Worm (Caenorhabditis elegans) whole organism, L4 larva: ENCODE data around the gene pde-12.

Experiments
- F37D6.2 ChIP-seq: sonication (generic microtip); optimal IDR thresholded peaks from 2 replicates; lab custom pipeline; 2016; ENCODE audit warnings: mild to moderate bottlenecking, missing genetic modification characterization, missing compliant biosample characterization
- ceh-28 ChIP-seq: fragments of 150-350 bp; optimal IDR thresholded peaks from 2 replicates; lab custom pipeline; 2014; ENCODE audit warnings: missing biosample characterization, missing genetic modification reagents, missing genetic modification characterization
- ceh-32 ChIP-seq: sonication (generic microtip); optimal IDR thresholded peaks from 2 replicates; lab custom pipeline; 2016; ENCODE audit warnings: mild to moderate bottlenecking, missing genetic modification characterization, missing compliant biosample characterization; ENCODE audit not compliant: poor library complexity
- madf-9 ChIP-seq: fragments of 200-800 bp; sonication (Bioruptor generic); conservative IDR thresholded peaks from 2 replicates; pipeline ENCODE4 v1.3.6; 2022; ENCODE audit warnings: missing genetic modification reagents, missing genetic modification characterization, missing compliant biosample characterization
- nhr-11 ChIP-seq: fragments of 150-350 bp; optimal IDR thresholded peaks from 2 replicates; lab custom pipeline; 2014; ENCODE audit warnings: missing biosample characterization, missing genetic modification characterization
- nhr-25 ChIP-seq: sonication (generic microtip); optimal IDR thresholded peaks from 2 replicates; lab custom pipeline; 2017; ENCODE audit warnings: missing genetic modification characterization, mild to moderate bottlenecking, missing compliant biosample characterization, antibody characterized with exemption, moderate library complexity, borderline replicate concordance; ENCODE audit not compliant: insufficient read depth
- nhr-28 ChIP-seq: fragments of 150-350 bp; optimal IDR thresholded peaks from 2 replicates; lab custom pipeline; 2014; ENCODE audit warnings: missing biosample characterization, missing genetic modification characterization
- nhr-76 ChIP-seq: fragments of 150-350 bp; optimal IDR thresholded peaks from 2 replicates; lab custom pipeline; 2014; ENCODE audit warnings: missing biosample characterization, missing genetic modification characterization
- unc-130 ChIP-seq: sonication (generic microtip); optimal IDR thresholded peaks from 2 replicates; lab custom pipeline; 2016; ENCODE audit warnings: missing genetic modification reagents, missing genetic modification characterization, missing compliant biosample characterization
- ztf-11 ChIP-seq: fragments of 150-350 bp; optimal IDR thresholded peaks from 2 replicates; lab custom pipeline; 2014; ENCODE audit warnings: missing biosample characterization, missing genetic modification characterization

- TF ChIP-seq nhr-28 (tag; lab: Kevin White, UChicago) = no peak
- TF ChIP-seq madf-9 (GFP tag; lab: Robert Waterston, UW) = no peak
- no peak for TF ChIP-seq ceh-28
- no peak for TF ChIP-seq F37D6.2
- no peak for TF ChIP-seq nhr-11 (tag; lab: Kevin White, UChicago)
- TF ChIP-seq ceh-32 = no peak
- no peak for TF ChIP-seq unc-130 (GFP tag; lab: Kevin White, UChicago)
- TF ChIP-seq nhr-25 (tag; lab: Kevin White, UChicago) = no peak
- TF ChIP-seq ztf-11 (tag; lab: Kevin White, UChicago) = no peak
- TF ChIP-seq nhr-76 (tag; lab: Kevin White, UChicago) = no peak
These were observed 30.3 kb upstream of the pde-12 start, which contains the start of gene C44B9.2 for ce11 chrIII:10875132-10875531.
